Fruit fly (Drosophila melanogaster) whole organism, embryonic: ENCODE results near the gene Inx6.
A peak's percentile ranks its signal among the peaks of the same experiment; 100 is the strongest.

Experiments used
- Asciz ChIP-seq: fragments of 200-800 bp; sonication (Bioruptor generic); optimal IDR thresholded peaks from 2 replicates; lab custom pipeline; 2017; ENCODE audit warnings: missing biosample characterization, mild to moderate bottlenecking, missing genetic modification characterization, missing genetic modification reagents
- Atf-2 ChIP-seq: fragments of 200-800 bp; sonication (Bioruptor generic); optimal IDR thresholded peaks from 2 replicates; lab custom pipeline; 2016; ENCODE audit warnings: missing biosample characterization, missing genetic modification characterization
- CG10462 ChIP-seq: fragments of 200-800 bp; sonication (Bioruptor generic); optimal IDR thresholded peaks from 2 replicates; lab custom pipeline; 2016; ENCODE audit warnings: missing biosample characterization, missing genetic modification characterization
- CG10959 ChIP-seq: fragments of 200-800 bp; sonication (Bioruptor generic); IDR thresholded peaks from 2 replicates; pipeline ENCODE4 v1.3.6; 2022; ENCODE audit warnings: missing biosample characterization, missing genetic modification characterization
- CG11560 ChIP-seq: fragments of 200-800 bp; sonication (Bioruptor generic); IDR thresholded peaks from 3 replicates; pipeline ENCODE4 v1.3.6; 2022; ENCODE audit warnings: missing biosample characterization, missing genetic modification characterization
- CG12104 ChIP-seq: fragments of 200-800 bp; sonication (Bioruptor generic); optimal IDR thresholded peaks from 3 replicates; lab custom pipeline; 2016; ENCODE audit warnings: missing biosample characterization, missing genetic modification characterization
- CG12391 ChIP-seq: fragments of 200-800 bp; sonication (Bioruptor generic); optimal IDR thresholded peaks from 3 replicates; lab custom pipeline; 2018; ENCODE audit warnings: missing biosample characterization, mild to moderate bottlenecking, missing genetic modification characterization, moderate library complexity
- CG14441 ChIP-seq: fragments of 200-800 bp; sonication (Bioruptor generic); IDR thresholded peaks from 2 replicates; pipeline ENCODE4 v1.3.6; 2022; ENCODE audit warnings: missing biosample characterization, missing genetic modification characterization
- CG17328 ChIP-seq: fragments of 200-800 bp; sonication (Bioruptor generic); IDR thresholded peaks from 2 replicates; pipeline ENCODE4 v1.3.6; 2022; ENCODE audit warnings: missing biosample characterization, missing genetic modification characterization
- CG17912 ChIP-seq: fragments of 200-800 bp; sonication (Bioruptor generic); optimal IDR thresholded peaks from 2 replicates; lab custom pipeline; 2018; ENCODE audit warnings: missing biosample characterization, mild to moderate bottlenecking, missing genetic modification characterization
- CG2202 ChIP-seq: fragments of 200-800 bp; sonication (Bioruptor generic); optimal IDR thresholded peaks from 2 replicates; lab custom pipeline; 2018; ENCODE audit warnings: missing biosample characterization, mild to moderate bottlenecking, missing genetic modification characterization
- CG30020 ChIP-seq: fragments of 200-800 bp; optimal IDR thresholded peaks from 2 replicates; lab custom pipeline; 2019; ENCODE audit warnings: missing biosample characterization, mild to moderate bottlenecking, missing genetic modification characterization, moderate library complexity
- CG30431 ChIP-seq: fragments of 200-800 bp; sonication (Bioruptor generic); optimal IDR thresholded peaks from 2 replicates; lab custom pipeline; 2017; ENCODE audit warnings: missing biosample characterization, missing genetic modification characterization
- CG32767 ChIP-seq: fragments of 200-800 bp; sonication (Bioruptor generic); IDR thresholded peaks from 2 replicates; pipeline ENCODE4 v1.3.6; 2022; ENCODE audit warnings: missing biosample characterization, missing genetic modification characterization
- CG33557 ChIP-seq: fragments of 200-800 bp; sonication (Bioruptor generic); optimal IDR thresholded peaks from 2 replicates; lab custom pipeline; 2019; ENCODE audit warnings: missing biosample characterization, mild to moderate bottlenecking, missing genetic modification characterization, moderate library complexity
- CG34376 ChIP-seq: fragments of 200-800 bp; sonication (Bioruptor generic); optimal IDR thresholded peaks from 2 replicates; lab custom pipeline; 2018; ENCODE audit warnings: missing biosample characterization, mild to moderate bottlenecking, missing genetic modification characterization
- CG42726 ChIP-seq: fragments of 200-800 bp; sonication (Bioruptor generic); IDR thresholded peaks from 2 replicates; pipeline ENCODE4 v1.3.6; 2022; ENCODE audit warnings: missing biosample characterization, missing genetic modification characterization; ENCODE audit not compliant: partially characterized antibody
- CG7786 ChIP-seq: fragments of 200-800 bp; sonication (Bioruptor generic); optimal IDR thresholded peaks from 2 replicates; lab custom pipeline; 2016; ENCODE audit warnings: missing biosample characterization, missing genetic modification characterization
- CG7963 ChIP-seq: fragments of 200-800 bp; sonication (Bioruptor generic); IDR thresholded peaks from 3 replicates; pipeline ENCODE4 v1.3.6; 2022; ENCODE audit warnings: missing biosample characterization, missing genetic modification characterization; ENCODE audit not compliant: partially characterized antibody
- CG8359 ChIP-seq: fragments of 200-800 bp; sonication (Bioruptor generic); optimal IDR thresholded peaks from 2 replicates; lab custom pipeline; 2017; ENCODE audit warnings: missing biosample characterization, mild to moderate bottlenecking, missing genetic modification characterization, borderline replicate concordance
- CoRest ChIP-seq: fragments of 200-800 bp; sonication (Bioruptor generic); optimal IDR thresholded peaks from 3 replicates; lab custom pipeline; 2018; ENCODE audit warnings: missing biosample characterization, mild to moderate bottlenecking, missing genetic modification characterization, moderate library complexity
- Dfd ChIP-seq, 2 experiments: fragments of >200 bp; optimal IDR thresholded peaks; 2 replicates each; lab custom pipeline; 2017; ENCODE audit warnings: missing biosample characterization in 2 of 2, missing genetic modification characterization in 2 of 2
- Ets65A ChIP-seq: fragments of 200-800 bp; sonication (Bioruptor generic); peaks from one replicate; lab custom pipeline; 2016; ENCODE audit warnings: missing biosample characterization, missing genetic modification characterization
- Fer3 ChIP-seq: fragments of 200-800 bp; sonication (Bioruptor generic); optimal IDR thresholded peaks from 2 replicates; lab custom pipeline; 2018; ENCODE audit warnings: missing biosample characterization, mild to moderate bottlenecking, missing genetic modification characterization, moderate library complexity
- Gsc ChIP-seq: fragments of 200-800 bp; sonication (Bioruptor generic); IDR thresholded peaks from 2 replicates; pipeline ENCODE4 v1.3.6; 2022; ENCODE audit warnings: missing biosample characterization, missing genetic modification characterization
- Hmx ChIP-seq: fragments of 200-800 bp; sonication (Bioruptor generic); optimal IDR thresholded peaks from 2 replicates; lab custom pipeline; 2016; ENCODE audit warnings: missing biosample characterization, missing genetic modification characterization
- Hr78 ChIP-seq, 2 experiments: fragments of 200-800 bp in 1 of 2; fragments of >200 bp in 1 of 2; sonication (Bioruptor generic) in 1 of 2; optimal IDR thresholded peaks; 2 replicates each; lab custom pipeline; 2017 to 2019; ENCODE audit warnings: missing biosample characterization in 2 of 2, missing genetic modification characterization in 2 of 2, mild to moderate bottlenecking in 1 of 2, moderate library complexity in 1 of 2
- Kr ChIP-seq: fragments of 200-800 bp; sonication (Bioruptor generic); optimal IDR thresholded peaks from 2 replicates; lab custom pipeline; 2017; ENCODE audit warnings: missing biosample characterization, mild to moderate bottlenecking, missing genetic modification characterization
- Stat92E ChIP-seq, 3 experiments: fragments of >200 bp in 2 of 3; fragments of 200-800 bp in 1 of 3; sonication (Bioruptor generic) in 1 of 3; optimal IDR thresholded peaks; 2 replicates each; lab custom pipeline; 2017 to 2019; ENCODE audit warnings: missing biosample characterization in 3 of 3, missing genetic modification characterization in 3 of 3, mild to moderate bottlenecking in 1 of 3, moderate library complexity in 1 of 3
- ato ChIP-seq: fragments of 200-800 bp; sonication (Bioruptor generic); IDR thresholded peaks from 2 replicates; pipeline ENCODE4 v1.3.6; 2022; ENCODE audit warnings: missing biosample characterization, missing genetic modification characterization; ENCODE audit not compliant: partially characterized antibody
- chif ChIP-seq, 2 experiments: fragments of 200-800 bp; sonication (Bioruptor generic); optimal IDR thresholded peaks; 3 replicates each; lab custom pipeline; 2016; ENCODE audit warnings: missing biosample characterization in 2 of 2, missing genetic modification characterization in 2 of 2
- emc ChIP-seq: fragments of 200-800 bp; sonication (Bioruptor generic); optimal IDR thresholded peaks from 2 replicates; lab custom pipeline; 2016; ENCODE audit warnings: missing biosample characterization, missing genetic modification characterization
- exex ChIP-seq: fragments of 200-800 bp; sonication (Bioruptor generic); optimal IDR thresholded peaks from 4 replicates; lab custom pipeline; 2018; ENCODE audit warnings: missing biosample characterization, mild to moderate bottlenecking, missing genetic modification characterization, moderate library complexity
- fd96Cb ChIP-seq: fragments of 200-800 bp; sonication (Bioruptor generic); optimal IDR thresholded peaks from 2 replicates; lab custom pipeline; 2018; ENCODE audit warnings: missing biosample characterization, mild to moderate bottlenecking, missing genetic modification characterization, moderate library complexity
- fu2 ChIP-seq: fragments of 200-800 bp; sonication (Bioruptor generic); optimal IDR thresholded peaks from 2 replicates; lab custom pipeline; 2016; ENCODE audit warnings: missing biosample characterization, missing genetic modification characterization
- mirr ChIP-seq: fragments of 200-800 bp; sonication (Bioruptor generic); optimal IDR thresholded peaks from 3 replicates; lab custom pipeline; 2018; ENCODE audit warnings: missing biosample characterization, mild to moderate bottlenecking, missing genetic modification characterization
- nom ChIP-seq: fragments of 200-800 bp; sonication (Bioruptor generic); optimal IDR thresholded peaks from 2 replicates; lab custom pipeline; 2017; ENCODE audit warnings: missing biosample characterization, missing genetic modification characterization, mild to moderate bottlenecking, moderate library complexity, missing genetic modification reagents
- peb ChIP-seq: fragments of 200-800 bp; sonication (Bioruptor generic); IDR thresholded peaks from 2 replicates; pipeline ENCODE4 v1.3.6; 2022; ENCODE audit warnings: missing biosample characterization, missing genetic modification characterization
- pho ChIP-seq: fragments of 200-800 bp; sonication (Bioruptor generic); optimal IDR thresholded peaks from 2 replicates; lab custom pipeline; 2016; ENCODE audit warnings: missing biosample characterization, missing genetic modification characterization
- prd ChIP-seq, 3 experiments: fragments of >200 bp in 2 of 3; fragments of 200-800 bp in 1 of 3; sonication (Bioruptor generic) in 1 of 3; optimal IDR thresholded peaks in 2 of 3; IDR thresholded peaks in 1 of 3; 2 replicates in 2 of 3; 3 replicates in 1 of 3; pipeline versions ENCODE4 v1.3.6 to Lab custom; 2017 to 2022; ENCODE audit warnings: missing biosample characterization in 1 of 3, missing genetic modification characterization in 1 of 3
- pum ChIP-seq: fragments of 200-800 bp; sonication (Bioruptor generic); optimal IDR thresholded peaks from 2 replicates; lab custom pipeline; 2016; ENCODE audit warnings: missing biosample characterization, missing genetic modification characterization
- repo ChIP-seq: fragments of 200-800 bp; sonication (Bioruptor generic); optimal IDR thresholded peaks from 2 replicates; lab custom pipeline; 2016; ENCODE audit warnings: missing biosample characterization, missing genetic modification characterization
- ro ChIP-seq: fragments of 200-800 bp; sonication (Bioruptor generic); IDR thresholded peaks from 2 replicates; pipeline ENCODE4 v1.3.6; 2022; ENCODE audit warnings: missing biosample characterization, missing genetic modification characterization
- trem ChIP-seq: fragments of 200-800 bp; optimal IDR thresholded peaks from 3 replicates; lab custom pipeline; 2019; ENCODE audit warnings: missing biosample characterization, mild to moderate bottlenecking, missing genetic modification characterization, moderate library complexity
- ttk ChIP-seq: fragments of 200-800 bp; sonication (Bioruptor generic); IDR thresholded peaks from 2 replicates; pipeline ENCODE4 v2.1.2; 2022; ENCODE audit warnings: missing biosample characterization, missing genetic modification characterization
- unpg ChIP-seq: fragments of 200-800 bp; sonication (Bioruptor generic); optimal IDR thresholded peaks from 3 replicates; lab custom pipeline; 2018; ENCODE audit warnings: missing biosample characterization, mild to moderate bottlenecking, missing genetic modification characterization, moderate library complexity
- wek ChIP-seq: fragments of 200-800 bp; sonication (Bioruptor generic); optimal IDR thresholded peaks from 3 replicates; lab custom pipeline; 2018; ENCODE audit warnings: missing biosample characterization, mild to moderate bottlenecking, missing genetic modification characterization, moderate library complexity

Gene Inx6

dm6 chrX:20256849-20257590, 12.5 kb downstream of the Inx6 start, which contains the start of gene CG17065 (continued):
- TF ChIP-seq CoRest (tag; lab: Kevin White, UChicago), result peak; percentile 65
- no peak for TF ChIP-seq CG10959
- no peak for TF ChIP-seq CG10462 (GFP tag; lab: Kevin White, UChicago)
- TF ChIP-seq CG34376 (GFP tag; lab: Kevin White, UChicago), result peak; percentile 54
- TF ChIP-seq CG12391 (tag; lab: Kevin White, UChicago), result peak; percentile 49
- TF ChIP-seq fd96Cb, result no peak
- peak; percentile 11; the same call in 1 of the 2 replicates for TF ChIP-seq ato (GFP tag; lab: Robert Waterston, UW)
- no peak for TF ChIP-seq ro
- TF ChIP-seq Kr (GFP tag; lab: Kevin White, UChicago), result no peak
- TF ChIP-seq pum (GFP tag; lab: Kevin White, UChicago), result peak; percentile 41
- TF ChIP-seq CG42726, result no peak; the same call in 1 of the 2 replicates
- peak; percentile 34 for TF ChIP-seq pho (GFP tag; lab: Kevin White, UChicago)
- TF ChIP-seq ttk (GFP tag; lab: Robert Waterston, UW), result no peak
- TF ChIP-seq CG7786, result no peak
- no peak for TF ChIP-seq Asciz (GFP tag; lab: Kevin White, UChicago)
- no peak for TF ChIP-seq CG14441
- peak; percentile 10 for TF ChIP-seq exex
- TF ChIP-seq CG8359 (GFP tag; lab: Kevin White, UChicago), result no peak
- TF ChIP-seq CG30020 (tag; lab: Kevin White, UChicago), result peak; percentile 57
- TF ChIP-seq Fer3 (tag; lab: Kevin White, UChicago), result peak; percentile 22
- no peak for TF ChIP-seq mirr (GFP tag; lab: Kevin White, UChicago)
- peak; percentile 21 for TF ChIP-seq emc
- TF ChIP-seq CG12104 (GFP tag; lab: Kevin White, UChicago), result no peak
- no peak for TF ChIP-seq CG32767 (GFP tag; lab: Robert Waterston, UW)
- TF ChIP-seq nom (GFP tag; lab: Kevin White, UChicago), result no peak
- TF ChIP-seq repo (GFP tag; lab: Kevin White, UChicago), result peak; percentile 22
- TF ChIP-seq unpg (GFP tag; lab: Kevin White, UChicago), result no peak
- TF ChIP-seq Ets65A (GFP tag; lab: Kevin White, UChicago), result peak; percentile 93
- TF ChIP-seq Dfd (GFP tag; optimal IDR thresholded peaks at IDR 0.05; lab: Kevin White, UChicago), result no peak
- no peak for TF ChIP-seq CG2202
- peak in 1 of 3 experiments; percentile 51 for TF ChIP-seq Stat92E (GFP tag; optimal IDR thresholded peaks at IDR 0.05; lab: Kevin White, UChicago)
- no peak for TF ChIP-seq CG30431 (GFP tag; lab: Kevin White, UChicago)
- peak; percentile 41; the same call in 1 of the 3 replicates for TF ChIP-seq CG7963 (GFP tag; lab: Robert Waterston, UW)
- no peak for TF ChIP-seq Hr78 (GFP tag; optimal IDR thresholded peaks at IDR 0.05; lab: Kevin White, UChicago)
- TF ChIP-seq wek (GFP tag; lab: Kevin White, UChicago), result no peak
- no peak for TF ChIP-seq chif (GFP tag; optimal IDR thresholded peaks at IDR 0.05; lab: Kevin White, UChicago)
- peak; percentile 23 for TF ChIP-seq fu2
- TF ChIP-seq Atf-2 (GFP tag; lab: Kevin White, UChicago), result peak; percentile 18
- no peak for TF ChIP-seq CG33557 (GFP tag; lab: Kevin White, UChicago)
- TF ChIP-seq peb (GFP tag; lab: Robert Waterston, UW), result no peak
- TF ChIP-seq CG17328 (GFP tag; lab: Robert Waterston, UW), result no peak
- no peak for TF ChIP-seq Gsc (GFP tag; lab: Robert Waterston, UW)
- no peak for TF ChIP-seq CG17912
- TF ChIP-seq prd (optimal IDR thresholded peaks at IDR 0.05; lab: Kevin White, UChicago), result no peak
- no peak for TF ChIP-seq prd (GFP tag; IDR thresholded peaks at IDR 0.05; lab: Robert Waterston, UW)
- TF ChIP-seq Hmx (GFP tag; lab: Kevin White, UChicago), result no peak
- peak; percentile 100 for TF ChIP-seq CG11560 (tag; lab: Robert Waterston, UW)
- TF ChIP-seq trem, result peak; percentile 39
